Fruit fly (Drosophila melanogaster): Measurements from ENCODE around the gene CG14947.

Gene CG14947

dm6 chr2L:12091522-12091921 lies 15.6 kb downstream of the CG14947 start, which contains the start of gene Pex19:
Gene Pex19, plus strand, starts transcription at chr2L:12091822.
- no peak for TF ChIP-seq noc (tag; optimal IDR thresholded peaks at IDR 0.05)

DNA sequence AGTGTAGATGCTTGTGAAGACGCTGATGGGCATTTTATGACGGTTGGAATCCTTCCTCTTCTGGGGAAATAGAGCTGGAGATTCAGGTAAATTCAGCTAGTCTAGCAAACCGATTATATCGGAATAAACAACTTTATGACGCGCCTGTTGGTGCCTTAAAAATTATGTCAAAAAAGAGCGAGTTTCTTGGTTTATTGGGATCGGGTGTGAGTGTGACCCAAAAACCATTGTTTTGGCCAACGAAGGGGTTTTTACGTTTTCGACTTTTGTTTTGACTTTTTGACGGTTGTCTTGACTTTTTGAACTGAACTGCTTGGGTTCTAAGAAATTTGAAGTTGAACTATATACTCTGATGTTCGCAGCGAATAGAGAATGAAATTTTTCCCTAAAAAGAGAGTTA lies 16.1 kb downstream of the CG14947 start:
- TF ChIP-seq noc (tag; optimal IDR thresholded peaks at IDR 0.05) = no peak

DNA sequence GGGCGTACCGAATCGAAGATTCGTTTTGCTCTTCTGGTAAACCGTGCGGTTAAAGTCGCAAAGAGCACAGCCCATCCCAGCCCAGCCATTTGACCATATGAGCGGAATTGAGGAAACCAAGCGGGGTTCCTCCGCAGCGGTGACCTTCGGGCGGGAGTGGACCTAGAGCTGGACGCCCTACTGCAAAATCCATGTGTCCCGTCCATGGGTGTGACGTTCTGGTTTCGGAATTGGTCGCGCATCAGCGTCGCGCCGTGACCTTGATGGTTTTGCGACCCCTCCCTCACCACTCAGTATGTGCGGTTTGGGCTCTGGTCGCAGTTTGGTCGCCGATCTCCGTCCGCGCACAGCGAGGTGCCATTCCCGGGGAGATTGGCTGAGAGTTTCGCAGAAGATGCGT lies 16.8 kb downstream of the CG14947 start:
- no peak for TF ChIP-seq noc (tag; optimal IDR thresholded peaks at IDR 0.05)

- no peak for TF ChIP-seq noc (tag; optimal IDR thresholded peaks at IDR 0.05)
These were observed 17.8 kb downstream of the CG14947 start for dm6 chr2L:12093652-12094051.

- TF ChIP-seq noc (tag; optimal IDR thresholded peaks at IDR 0.05) = no peak
These were observed 20.5 kb downstream of the CG14947 start, which contains the start of the genes CG6712 and Mt2 for dm6 chr2L:12096396-12096813. Gene CG6712, minus strand, starts transcription at chr2L:12096511. Gene Mt2, plus strand, starts transcription at chr2L:12096525.

- TF ChIP-seq noc (tag; optimal IDR thresholded peaks at IDR 0.05) = no peak
These were observed 21.8 kb downstream of the CG14947 start, which contains the start of gene Ced-12 for dm6 chr2L:12097698-12098097. Gene Ced-12, plus strand, starts transcription at chr2L:12097838.

- peak; percentile 71 for TF ChIP-seq noc (tag; optimal IDR thresholded peaks at IDR 0.05)
These were observed 27.6 kb downstream of the CG14947 start, which contains the start of the genes Patsas and ThrRS for dm6 chr2L:12103231-12104210. Gene Patsas, minus strand, starts transcription at chr2L:12103285. Gene ThrRS, plus strand, starts transcription at chr2L:12103751.

DNA sequence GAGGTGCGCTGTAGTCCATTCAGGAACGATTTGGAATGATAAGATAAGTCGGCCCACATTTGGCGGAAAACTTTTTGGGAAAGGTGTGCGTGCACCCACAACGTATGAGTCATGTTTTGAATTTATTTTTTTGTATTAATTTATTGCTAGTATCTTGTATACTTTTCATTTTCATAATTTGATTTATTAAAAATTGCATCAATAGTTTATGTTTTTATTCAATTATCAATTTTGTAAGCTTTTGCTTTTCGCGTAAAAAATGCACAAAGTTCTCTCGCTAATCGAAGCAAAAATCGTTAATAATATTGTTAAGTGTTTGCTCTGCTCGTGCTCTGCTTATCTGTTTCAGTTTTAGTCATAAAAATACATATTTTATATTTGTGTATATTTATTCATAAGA lies 31.2 kb downstream of the CG14947 start:
- TF ChIP-seq noc (tag; optimal IDR thresholded peaks at IDR 0.05) = no peak

DNA sequence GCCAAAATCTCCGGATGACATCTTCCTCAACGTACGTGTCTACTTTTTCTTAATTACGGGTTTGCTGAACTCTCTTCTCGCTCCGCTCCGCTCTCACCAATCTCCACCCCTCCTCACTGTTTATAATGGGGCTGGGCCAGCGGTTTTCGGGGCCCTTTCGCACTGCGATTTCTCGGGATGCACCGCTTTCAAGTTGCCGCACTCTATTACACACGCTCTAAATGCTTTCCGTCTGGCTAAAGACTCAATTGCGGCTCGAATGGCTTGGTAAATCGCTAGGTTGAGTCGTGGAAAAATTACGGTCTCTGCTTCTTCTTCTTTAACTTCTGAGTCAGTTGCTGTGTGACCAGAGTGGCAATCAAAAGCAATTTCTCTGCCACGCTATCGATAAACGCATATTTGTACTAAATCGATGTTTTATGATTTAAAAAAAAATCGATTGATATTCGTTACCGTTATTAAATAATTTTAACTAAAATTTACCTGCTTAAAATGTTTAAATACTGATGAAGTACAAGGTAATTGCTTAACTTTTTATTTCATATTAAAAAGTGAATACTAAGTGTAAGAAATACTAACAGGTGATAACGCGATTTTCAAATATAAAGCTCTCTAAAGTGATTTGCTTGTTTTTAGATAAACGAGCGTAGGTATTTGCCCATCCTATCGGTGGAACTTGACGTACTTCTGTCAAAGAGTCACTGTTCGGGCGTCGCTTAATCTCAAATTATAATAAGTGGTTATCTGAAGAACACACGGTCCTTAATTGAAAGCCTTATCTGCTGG lies 33.1 kb downstream of the CG14947 start, which contains the start of the genes Rab6 and Phae1:
TSS of gene Rab6 (minus strand) at position 338 of the 786 bp plus-strand sequence.
TSS of gene Phae1 (plus strand) at position 639 of the 786 bp plus-strand sequence.
- TF ChIP-seq noc (tag; optimal IDR thresholded peaks at IDR 0.05) = peak; percentile 13

dm6 chr2L:12110810-12111209 lies 34.9 kb downstream of the CG14947 start, which contains the start of gene Phae2:
Gene Phae2, plus strand, starts transcription at chr2L:12111110.
- TF ChIP-seq noc (tag; optimal IDR thresholded peaks at IDR 0.05) = no peak

DNA sequence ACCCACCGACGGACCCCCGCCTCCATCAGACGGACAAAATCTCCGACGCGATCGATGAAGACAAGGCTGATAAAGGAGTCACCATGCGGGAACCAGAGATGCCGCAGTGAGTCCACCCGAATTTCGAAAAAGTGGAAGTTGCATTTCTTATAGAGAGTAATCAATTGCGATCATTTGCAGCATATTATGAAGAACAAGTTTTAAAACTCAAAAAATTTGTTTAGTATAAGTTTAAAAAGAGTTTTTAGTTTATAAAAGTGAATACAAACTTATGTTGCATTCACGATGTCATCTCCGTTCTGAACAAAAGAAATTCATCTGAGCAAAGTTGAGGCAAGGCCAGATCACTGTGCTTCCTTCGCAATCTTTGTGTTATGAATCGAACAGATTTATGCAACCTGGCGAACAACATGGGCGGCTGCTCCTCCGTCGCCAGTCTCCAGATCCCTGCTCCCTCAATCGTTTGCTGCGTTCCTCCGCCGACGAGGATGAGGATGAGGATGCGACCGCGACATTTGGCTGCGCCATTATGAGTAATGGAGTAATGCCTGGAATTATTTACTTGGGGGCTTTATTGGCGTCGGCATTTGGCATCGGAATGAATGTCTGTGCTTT lies 37.1 kb downstream of the CG14947 start:
- no peak for TF ChIP-seq noc (tag; optimal IDR thresholded peaks at IDR 0.05)

DNA sequence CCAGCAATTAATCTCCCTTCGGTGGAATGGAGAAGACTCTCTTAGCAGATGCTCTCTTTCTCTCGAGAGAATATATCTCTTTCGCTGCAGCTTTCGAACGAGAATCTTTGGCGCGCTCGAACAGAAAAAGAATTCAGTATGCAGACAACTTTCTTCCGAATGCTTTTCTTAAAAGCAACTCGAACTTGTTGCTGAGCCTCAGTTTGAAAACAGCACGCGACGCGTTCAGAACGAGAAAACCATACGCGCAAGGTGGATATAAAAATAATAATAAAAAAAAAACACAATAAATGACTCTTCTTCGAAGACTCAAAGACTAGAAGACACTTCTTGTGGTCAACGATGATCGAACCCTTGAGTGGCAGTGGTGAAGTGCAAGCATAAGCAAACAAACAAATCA lies 38.3 kb downstream of the CG14947 start, which contains the start of gene CG17211:
TSS of gene CG17211 (plus strand) at position 202 of the 400 bp plus-strand sequence.
- TF ChIP-seq noc (tag; optimal IDR thresholded peaks at IDR 0.05) = no peak

DNA sequence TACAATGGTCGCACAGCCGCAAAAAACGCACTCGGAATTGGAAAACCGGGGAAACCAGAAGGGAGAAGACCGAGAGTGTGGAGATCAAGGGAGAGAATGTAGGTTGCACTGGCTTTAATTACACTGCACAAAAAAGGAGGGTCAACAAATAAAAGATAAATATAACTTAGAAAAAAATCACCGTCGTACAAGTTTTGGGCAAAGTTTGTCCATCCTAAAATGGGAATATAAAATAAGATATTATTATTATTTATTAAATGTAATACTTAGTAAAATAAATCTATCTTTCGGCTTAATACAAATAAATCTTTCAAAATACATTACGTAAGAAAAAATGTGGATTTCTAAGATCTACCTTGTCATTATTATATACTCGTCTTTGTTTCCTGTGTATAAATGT lies 39.9 kb downstream of the CG14947 start:
- no peak for TF ChIP-seq noc (tag; optimal IDR thresholded peaks at IDR 0.05)

DNA sequence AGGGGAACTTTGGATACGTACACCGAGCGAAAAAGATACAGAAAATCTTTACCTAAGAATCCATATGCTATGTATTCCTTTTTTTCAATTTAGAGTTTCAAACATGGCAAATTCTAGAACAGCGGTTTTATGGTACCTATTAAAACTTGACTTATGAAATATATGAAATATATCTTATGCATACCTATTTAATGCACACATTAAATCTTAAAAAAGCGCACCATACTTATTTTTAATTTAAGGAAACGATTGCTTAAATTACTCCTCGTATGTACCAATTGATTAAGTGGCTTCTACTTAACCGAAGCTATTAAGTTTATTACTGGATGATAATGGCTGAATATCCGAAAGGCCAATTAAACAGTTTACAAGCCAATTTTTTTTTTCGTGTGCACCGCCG lies 44.1 kb downstream of the CG14947 start:
- TF ChIP-seq noc (tag; optimal IDR thresholded peaks at IDR 0.05) = no peak
